Worm (Caenorhabditis elegans) whole organism, young adult: ENCODE results near the gene C06G1.1.
A peak's percentile ranks its signal among the peaks of the same experiment; 100 is the strongest.

Experiments used
- B0035.1 ChIP-seq: sonication (generic microtip); optimal IDR thresholded peaks from 2 replicates; lab custom pipeline; 2016; ENCODE audit warnings: missing genetic modification characterization, mild to moderate bottlenecking, missing compliant biosample characterization, missing genotype, missing genetic modification reagents
- B0336.3 ChIP-seq: fragments of 200-800 bp; sonication (Bioruptor generic); IDR thresholded peaks from 2 replicates; pipeline ENCODE4 v1.3.6; 2022; ENCODE audit warnings: missing genetic modification characterization, missing compliant biosample characterization
- C06A6.2 ChIP-seq: fragments of 200-800 bp; sonication (Bioruptor generic); conservative IDR thresholded peaks from 2 replicates; pipeline ENCODE4 v1.3.6; 2022; ENCODE audit warnings: missing genetic modification characterization, missing compliant biosample characterization
- C17E4.6 ChIP-seq: fragments of 200-800 bp; sonication (Bioruptor generic); IDR thresholded peaks from 2 replicates; pipeline ENCODE4 v1.3.6; 2022; ENCODE audit warnings: missing genetic modification reagents, missing genetic modification characterization, missing compliant biosample characterization
- D2030.7 ChIP-seq: fragments of 200-800 bp; sonication (Bioruptor generic); IDR thresholded peaks from 2 replicates; pipeline ENCODE4 v1.3.6; 2022; ENCODE audit warnings: missing genetic modification reagents, missing genetic modification characterization, missing compliant biosample characterization
- F22D6.2 ChIP-seq: sonication (generic microtip); optimal IDR thresholded peaks from 2 replicates; lab custom pipeline; 2016; ENCODE audit warnings: mild to moderate bottlenecking, missing genetic modification characterization, missing compliant biosample characterization
- F49E8.2 ChIP-seq: sonication (generic microtip); optimal IDR thresholded peaks from 3 replicates; lab custom pipeline; 2017; ENCODE audit warnings: missing genetic modification characterization, mild to moderate bottlenecking, missing compliant biosample characterization, antibody characterized with exemption, moderate library complexity; ENCODE audit not compliant: insufficient read depth
- Y53F4B.3 ChIP-seq: fragments of 200-800 bp; sonication (Bioruptor generic); IDR thresholded peaks from 2 replicates; pipeline ENCODE4 v1.3.6; 2022; ENCODE audit warnings: missing genetic modification reagents, missing genetic modification characterization, missing compliant biosample characterization
- ZK185.1 ChIP-seq: sonication (generic microtip); optimal IDR thresholded peaks from 2 replicates; lab custom pipeline; 2016; ENCODE audit warnings: mild to moderate bottlenecking, missing genetic modification characterization, missing compliant biosample characterization; ENCODE audit not compliant: poor library complexity, severe bottlenecking
- akir-1 ChIP-seq: fragments of 200-800 bp; sonication (Bioruptor generic); optimal IDR thresholded peaks from 2 replicates; lab custom pipeline; 2018; ENCODE audit warnings: mild to moderate bottlenecking, missing genetic modification characterization, moderate library complexity, missing compliant biosample characterization
- aptf-3 ChIP-seq: fragments of 200-800 bp; sonication (Bioruptor generic); IDR thresholded peaks from 2 replicates; pipeline ENCODE4 v1.3.6; 2022; ENCODE audit warnings: missing genetic modification characterization, missing compliant biosample characterization
- bed-1 ChIP-seq: fragments of 200-800 bp; sonication (Bioruptor generic); IDR thresholded peaks from 2 replicates; pipeline ENCODE4 v1.3.6; 2022; ENCODE audit warnings: missing genetic modification reagents, missing genetic modification characterization, missing compliant biosample characterization
- ceh-27 ChIP-seq: fragments of 200-800 bp; sonication (Bioruptor generic); optimal IDR thresholded peaks from 2 replicates; lab custom pipeline; 2018; ENCODE audit warnings: mild to moderate bottlenecking, missing genetic modification characterization, moderate library complexity, missing compliant biosample characterization
- ceh-40 ChIP-seq: fragments of 200-800 bp; sonication (Bioruptor generic); IDR thresholded peaks from 2 replicates; pipeline ENCODE4 v1.3.6; 2022; ENCODE audit warnings: missing genetic modification characterization, missing compliant biosample characterization
- chd-7 ChIP-seq: sonication (generic microtip); optimal IDR thresholded peaks from 2 replicates; lab custom pipeline; 2016; ENCODE audit warnings: mild to moderate bottlenecking, missing genetic modification characterization, moderate library complexity, missing compliant biosample characterization
- die-1 ChIP-seq: sonication (generic microtip); optimal IDR thresholded peaks from 2 replicates; lab custom pipeline; 2016; ENCODE audit warnings: missing genotype, mild to moderate bottlenecking, missing genetic modification characterization, missing compliant biosample characterization
- egrh-3 ChIP-seq: fragments of 200-800 bp; sonication (Bioruptor generic); IDR thresholded peaks from 2 replicates; pipeline ENCODE4 v1.3.6; 2022; ENCODE audit warnings: missing genetic modification reagents, missing genetic modification characterization, missing compliant biosample characterization
- him-1 ChIP-seq: sonication (generic microtip); optimal IDR thresholded peaks from 2 replicates; lab custom pipeline; 2016; ENCODE audit warnings: missing genotype, missing genetic modification reagents, missing genetic modification characterization, missing compliant biosample characterization
- hlh-12 ChIP-seq: sonication (generic microtip); optimal IDR thresholded peaks from 2 replicates; lab custom pipeline; 2016; ENCODE audit warnings: missing genetic modification characterization, missing compliant biosample characterization
- hmg-1.2 ChIP-seq: fragments of 200-800 bp; sonication (Bioruptor generic); IDR thresholded peaks from 2 replicates; pipeline ENCODE4 v1.3.6; 2022; ENCODE audit warnings: missing genetic modification reagents, missing genetic modification characterization, missing compliant biosample characterization
- hmg-20 ChIP-seq: fragments of 200-800 bp; sonication (Bioruptor generic); IDR thresholded peaks from 2 replicates; pipeline ENCODE4 v1.3.6; 2022; ENCODE audit warnings: missing genetic modification reagents, missing genetic modification characterization, missing compliant biosample characterization
- let-526 ChIP-seq: fragments of 200-800 bp; sonication (Bioruptor generic); IDR thresholded peaks from 2 replicates; pipeline ENCODE4 v1.3.6; 2022; ENCODE audit warnings: missing genetic modification reagents, missing genetic modification characterization, missing compliant biosample characterization
- lin-40 ChIP-seq: sonication (generic microtip); optimal IDR thresholded peaks from 2 replicates; lab custom pipeline; 2016; ENCODE audit warnings: missing genetic modification characterization, mild to moderate bottlenecking, missing compliant biosample characterization, missing genotype, missing genetic modification reagents
- lin-54 ChIP-seq: fragments of 200-800 bp; sonication (Bioruptor generic); optimal IDR thresholded peaks from 2 replicates; lab custom pipeline; 2018; ENCODE audit warnings: mild to moderate bottlenecking, missing genetic modification characterization, missing compliant biosample characterization
- lsy-27 ChIP-seq: sonication (generic microtip); optimal IDR thresholded peaks from 2 replicates; lab custom pipeline; 2017; ENCODE audit warnings: missing genetic modification characterization, mild to moderate bottlenecking, missing compliant biosample characterization, antibody characterized with exemption, missing genotype, borderline replicate concordance; ENCODE audit not compliant: insufficient read depth
- madf-6 ChIP-seq: fragments of 200-800 bp; sonication (Bioruptor generic); IDR thresholded peaks from 2 replicates; pipeline ENCODE4 v1.3.6; 2022; ENCODE audit warnings: missing genetic modification reagents, missing genetic modification characterization, missing compliant biosample characterization
- mes-4 ChIP-seq: sonication (generic microtip); optimal IDR thresholded peaks from 2 replicates; lab custom pipeline; 2016; ENCODE audit warnings: missing genotype, missing genetic modification characterization, missing compliant biosample characterization
- mxl-1 ChIP-seq: sonication (generic microtip); optimal IDR thresholded peaks from 2 replicates; lab custom pipeline; 2016; ENCODE audit warnings: missing genetic modification characterization, missing compliant biosample characterization
- nhr-179 ChIP-seq: sonication (generic microtip); optimal IDR thresholded peaks from 2 replicates; lab custom pipeline; 2016; ENCODE audit warnings: mild to moderate bottlenecking, missing genetic modification characterization, missing compliant biosample characterization
- nhr-80 ChIP-seq: sonication (generic microtip); optimal IDR thresholded peaks from 2 replicates; lab custom pipeline; 2016; ENCODE audit warnings: missing genetic modification characterization, missing compliant biosample characterization
- nhr-90 ChIP-seq: sonication (generic microtip); optimal IDR thresholded peaks from 2 replicates; lab custom pipeline; 2016; ENCODE audit warnings: missing genotype, mild to moderate bottlenecking, missing genetic modification characterization, missing compliant biosample characterization
- pbrm-1 ChIP-seq: fragments of 200-800 bp; sonication (Bioruptor generic); IDR thresholded peaks from 2 replicates; pipeline ENCODE4 v1.3.6; 2022; ENCODE audit warnings: missing genetic modification reagents, missing genetic modification characterization, missing compliant biosample characterization
- repo-1 ChIP-seq: sonication (generic microtip); optimal IDR thresholded peaks from 2 replicates; lab custom pipeline; 2017; ENCODE audit warnings: mild to moderate bottlenecking, missing genetic modification characterization, missing compliant biosample characterization
- snpc-1.1 ChIP-seq: sonication (generic microtip); optimal IDR thresholded peaks from 2 replicates; lab custom pipeline; 2017; ENCODE audit warnings: missing genetic modification characterization, mild to moderate bottlenecking, missing compliant biosample characterization, antibody characterized with exemption, moderate library complexity, missing genotype, missing genetic modification reagents; ENCODE audit not compliant: insufficient read depth
- snpc-1.3 ChIP-seq: sonication (generic microtip); optimal IDR thresholded peaks from 2 replicates; lab custom pipeline; 2017; ENCODE audit warnings: missing genetic modification characterization, mild to moderate bottlenecking, missing compliant biosample characterization, antibody characterized with exemption, moderate library complexity, missing genotype, missing genetic modification reagents; ENCODE audit not compliant: insufficient read depth
- snpc-3.4 ChIP-seq: sonication (generic microtip); optimal IDR thresholded peaks from 2 replicates; lab custom pipeline; 2017; ENCODE audit warnings: missing genetic modification characterization, mild to moderate bottlenecking, missing compliant biosample characterization, antibody characterized with exemption, moderate library complexity, missing genotype, missing genetic modification reagents
- snpc-4 ChIP-seq, 5 experiments: fragments of 150-350 bp in 1 of 5; sonication (generic microtip) in 4 of 5; optimal IDR thresholded peaks; 2 replicates each; lab custom pipeline; 2014 to 2018; ENCODE audit warnings: missing genetic modification characterization in 5 of 5, missing biosample characterization in 3 of 5, antibody characterized with exemption in 2 of 5, mild to moderate bottlenecking in 2 of 5, missing compliant biosample characterization in 2 of 5, missing genotype in 2 of 5, moderate library complexity in 2 of 5, missing genetic modification reagents in 1 of 5
- tbp1 ChIP-seq: fragments of 200-800 bp; sonication (Bioruptor generic); optimal IDR thresholded peaks from 2 replicates; lab custom pipeline; 2018; ENCODE audit warnings: mild to moderate bottlenecking, missing genetic modification characterization, missing compliant biosample characterization
- unc-62 ChIP-seq: fragments of 150-350 bp; optimal IDR thresholded peaks from 2 replicates; lab custom pipeline; 2014; ENCODE audit warnings: missing biosample characterization, missing genetic modification reagents, missing genetic modification characterization
- xnd-1 ChIP-seq: sonication (generic microtip); optimal IDR thresholded peaks from 2 replicates; lab custom pipeline; 2016; ENCODE audit warnings: missing genotype, missing genetic modification reagents, missing genetic modification characterization, missing compliant biosample characterization
- ztf-18 ChIP-seq: sonication (generic microtip); optimal IDR thresholded peaks from 2 replicates; lab custom pipeline; 2016; ENCODE audit warnings: missing genotype, mild to moderate bottlenecking, missing genetic modification characterization, missing compliant biosample characterization
- ztf-22 ChIP-seq: fragments of 200-800 bp; sonication (Bioruptor generic); optimal IDR thresholded peaks from 2 replicates; lab custom pipeline; 2018; ENCODE audit warnings: mild to moderate bottlenecking, missing genetic modification characterization, moderate library complexity, missing compliant biosample characterization
- ztf-25 ChIP-seq: fragments of 200-800 bp; sonication (Bioruptor generic); IDR thresholded peaks from 2 replicates; pipeline ENCODE4 v1.3.6; 2022; ENCODE audit warnings: missing genetic modification reagents, missing genetic modification characterization, missing compliant biosample characterization

The C06G1.1 gene

ce11 chrX:16602457-16602856 is 30.7 kb upstream of the C06G1.1 start, which contains the start of gene F59C12.4 (continued):
- no peak for TF ChIP-seq F49E8.2
- TF ChIP-seq tbp1 (GFP tag; lab: Kevin White, UChicago), result peak; percentile 33
- TF ChIP-seq egrh-3, result peak; percentile 57; the same call in 1 of the 2 replicates
- TF ChIP-seq aptf-3 (GFP tag; lab: Robert Waterston, UW), result 0 out of 2 replicates have a peak, but pooled peaks have one; percentile 31
- TF ChIP-seq D2030.7, result no peak
- no peak for TF ChIP-seq lsy-27 (tag; lab: Kevin White, UChicago)
- no peak for TF ChIP-seq snpc-3.4 (tag; lab: Kevin White, UChicago)
- no peak for TF ChIP-seq bed-1 (GFP tag; lab: Robert Waterston, UW)
- TF ChIP-seq pbrm-1 (GFP tag; lab: Robert Waterston, UW), result 0 out of 2 replicates have a peak, but pooled peaks have one; percentile 14
- no peak for TF ChIP-seq madf-6

- TF ChIP-seq unc-62 (GFP tag; lab: Kevin White, UChicago) (no peak), D2030.7 (no peak), C06A6.2 (GFP tag; lab: Robert Waterston, UW) (no peak), B0336.3 (GFP tag; lab: Robert Waterston, UW) (no peak), hlh-12 (tag; lab: Kevin White, UChicago) (no peak), F22D6.2 (tag; lab: Kevin White, UChicago) (no peak)
Observed at ce11 chrX:16604096-16604495, 29.1 kb upstream of the C06G1.1 start.

- TF ChIP-seq C17E4.6 (GFP tag; lab: Robert Waterston, UW) (no peak), lsy-27 (tag; lab: Kevin White, UChicago) (peak; percentile 45), him-1 (peak; percentile 98), Y53F4B.3 (no peak), snpc-1.1 (tag; lab: Kevin White, UChicago) (peak; percentile 75), ceh-40 (GFP tag; lab: Robert Waterston, UW) (no peak), die-1 (peak; percentile 92), hmg-20 (GFP tag; lab: Robert Waterston, UW) (no peak), lin-54 (GFP tag; lab: Kevin White, UChicago) (peak; percentile 54), snpc-1.3 (tag; lab: Kevin White, UChicago) (peak; percentile 79), C06A6.2 (GFP tag; lab: Robert Waterston, UW) (no peak), ztf-22 (GFP tag; lab: Kevin White, UChicago) (no peak), aptf-3 (GFP tag; lab: Robert Waterston, UW) (no peak), nhr-80 (peak; percentile 27), lin-40 (peak; percentile 60), xnd-1 (tag; lab: Kevin White, UChicago) (no peak), chd-7 (tag; lab: Kevin White, UChicago) (peak; percentile 55), nhr-179 (tag; lab: Kevin White, UChicago) (peak; percentile 74), mes-4 (tag; lab: Kevin White, UChicago) (peak; percentile 60), mxl-1 (tag; lab: Kevin White, UChicago) (no peak), snpc-4 (GFP tag; optimal IDR thresholded peaks at IDR 0.05; lab: Kevin White, UChicago) (peak; percentile 55), snpc-4 (tag; optimal IDR thresholded peaks at IDR 0.05; lab: Kevin White, UChicago) (peak in 3 of 4 experiments; percentile 66 to 85 (median 66)), akir-1 (no peak), ztf-25 (GFP tag; lab: Robert Waterston, UW) (peak; percentile 86; the same call in 1 of the 2 replicates), let-526 (GFP tag; lab: Robert Waterston, UW) (0 out of 2 replicates have a peak, but pooled peaks have one; percentile 29), repo-1 (peak; percentile 55), nhr-90 (tag; lab: Kevin White, UChicago) (peak; percentile 86), B0035.1 (peak; percentile 40), ZK185.1 (peak; percentile 69), ceh-27 (GFP tag; lab: Kevin White, UChicago) (peak; percentile 52), hmg-1.2 (GFP tag; lab: Robert Waterston, UW) (peak; percentile 72), B0336.3 (GFP tag; lab: Robert Waterston, UW) (peak; percentile 59), ztf-18 (tag; lab: Kevin White, UChicago) (peak; percentile 67)
Observed at ce11 chrX:16604566-16604965, 28.6 kb upstream of the C06G1.1 start.
